Worm (Caenorhabditis elegans) whole organism, L4/young adult: Measurements from ENCODE around the gene erd-2.1.

Experiments
- dao-5 ChIP-seq: sonication (generic microtip); optimal IDR thresholded peaks from 2 replicates; lab custom pipeline; 2016; ENCODE audit warnings: missing genotype, missing genetic modification characterization, moderate library complexity, missing compliant biosample characterization
- him-1 ChIP-seq: sonication (generic microtip); optimal IDR thresholded peaks from 2 replicates; lab custom pipeline; 2016; ENCODE audit warnings: missing genotype, missing genetic modification reagents, missing genetic modification characterization, missing compliant biosample characterization

- TF ChIP-seq dao-5 (tag; lab: Kevin White, UChicago) (no peak), him-1 (no peak)
These were observed 20.1 kb downstream of the erd-2.1 start, which contains the start of gene moc-1 for ce11 chrX:10138494-10138893.
